Worm (Caenorhabditis elegans): ENCODE results near the gene H04D03.6.

H04D03.6 gene

DNA sequence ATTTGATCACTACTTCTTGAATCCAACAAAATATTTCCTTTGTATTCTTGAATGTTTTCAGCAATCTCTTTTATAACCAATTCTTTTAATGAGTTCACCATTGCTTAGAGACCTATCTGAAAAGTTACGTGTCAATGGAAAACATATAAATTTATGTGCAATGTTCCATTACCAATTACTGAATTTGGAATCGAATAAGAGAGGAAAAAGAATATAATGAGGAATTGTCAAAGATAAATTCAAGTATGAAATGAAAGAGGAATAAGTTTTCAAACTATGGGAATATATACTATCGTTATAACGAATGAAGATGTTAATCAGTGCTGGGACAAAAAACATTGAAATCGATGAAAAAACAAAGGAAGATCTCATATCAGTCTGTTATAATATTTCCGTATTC lies 12.3 kb upstream of the H04D03.6 start, which contains the start of gene H04D03.4:
Gene H04D03.4 (minus strand): TSS at position 101 of the 400 bp plus-strand sequence.
- no peak for TF ChIP-seq nhr-90 (tag; optimal IDR thresholded peaks at IDR 0.05)

DNA sequence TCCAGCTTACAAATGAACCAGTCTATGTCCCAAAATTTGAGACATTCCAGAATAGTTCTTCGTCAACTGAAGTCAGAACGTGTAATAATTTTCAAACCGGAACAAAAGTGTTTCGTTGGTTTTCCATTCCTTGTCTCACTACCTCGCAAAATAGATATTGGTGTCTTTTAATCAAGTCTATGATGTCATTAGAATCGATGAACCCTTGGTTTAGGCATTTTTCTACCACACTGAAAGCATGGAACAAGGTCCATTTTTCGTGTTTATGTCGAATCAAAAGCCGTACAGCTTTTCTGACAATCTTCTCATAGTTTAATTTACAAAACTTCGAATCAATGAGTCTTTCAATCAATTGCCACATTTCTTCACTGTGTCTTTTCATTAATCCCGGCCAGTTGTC lies 8.1 kb upstream of the H04D03.6 start, which contains the start of gene H04D03.7:
Gene H04D03.7 (minus strand): TSS at position 101 of the 400 bp plus-strand sequence.
- no peak for TF ChIP-seq repo-1 (tag; optimal IDR thresholded peaks at IDR 0.05)
- no peak for TF ChIP-seq Y95B8A.8 (GFP tag; IDR thresholded peaks at IDR 0.05)
- no peak for TF ChIP-seq hmg-20 (GFP tag; IDR thresholded peaks at IDR 0.05)
- TF ChIP-seq dpl-1 (GFP tag; optimal IDR thresholded peaks at IDR 0.05): no peak

DNA sequence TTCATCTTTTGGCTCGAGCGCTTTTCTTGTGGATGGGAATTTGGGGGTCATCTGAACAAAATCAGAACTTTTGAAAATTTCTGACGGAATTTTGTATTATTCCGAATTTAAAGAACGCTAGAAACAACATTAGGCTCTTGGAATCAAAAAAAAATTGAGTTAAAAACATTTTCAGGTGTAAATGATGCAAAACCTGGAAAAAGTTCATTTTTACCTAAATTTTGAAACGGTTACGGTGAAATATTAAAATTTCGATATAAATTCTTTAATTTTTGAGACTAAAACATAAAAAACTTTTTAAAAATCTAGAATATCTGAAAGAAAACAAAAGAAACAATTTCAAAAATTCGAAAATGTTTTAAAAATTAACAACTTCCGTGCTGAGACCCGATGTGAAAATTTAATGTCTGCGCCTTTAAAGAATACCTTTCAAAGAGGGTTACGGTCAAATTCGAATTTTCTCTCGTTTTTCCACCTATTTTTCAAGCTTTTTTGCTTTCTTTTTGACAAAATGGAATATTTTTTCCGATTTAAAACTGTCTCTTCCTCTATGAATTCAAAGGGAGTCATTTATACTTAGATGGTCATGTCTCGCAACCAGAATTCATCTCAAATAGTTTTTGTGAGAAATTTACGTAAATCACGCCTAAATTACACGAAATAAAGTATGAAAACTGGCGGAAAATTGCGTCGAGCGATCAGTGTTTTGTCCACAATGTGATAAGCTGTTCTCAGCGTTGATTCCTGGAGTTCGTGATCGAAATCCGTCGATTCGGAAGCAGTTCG lies 3.9 kb upstream of the H04D03.6 start, which contains the start of the genes H04D03.2 and ecps-2:
Gene H04D03.2 (minus strand): TSS at position 51 of the 786 bp plus-strand sequence.
Gene ecps-2 (plus strand): TSS at position 736 of the 786 bp plus-strand sequence.
- TF ChIP-seq F10E7.11 (tag; optimal IDR thresholded peaks at IDR 0.05): no peak
- TF ChIP-seq mcd-1 (GFP tag; IDR thresholded peaks at IDR 0.05): no peak
- TF ChIP-seq lag-1 (GFP tag; IDR thresholded peaks at IDR 0.05): no peak
- TF ChIP-seq snpc-1.1 (tag; optimal IDR thresholded peaks at IDR 0.05; ENCODE audit: insufficient read depth): no peak
- TF ChIP-seq T07F8.4 (tag; optimal IDR thresholded peaks at IDR 0.05): no peak
- no peak for TF ChIP-seq tbx-9 (tag; optimal IDR thresholded peaks at IDR 0.05; ENCODE audit: borderline replicate concordance)
- no peak for TF ChIP-seq ceh-27 (GFP tag; optimal IDR thresholded peaks at IDR 0.05)
- TF ChIP-seq D2030.7 (GFP tag; IDR thresholded peaks at IDR 0.05): 0 out of 2 replicates have a peak, but pooled peaks have one; percentile 10
- peak; percentile 25 for TF ChIP-seq efl-1 (GFP tag; optimal IDR thresholded peaks at IDR 0.05)
- no peak for TF ChIP-seq unc-62 (GFP tag; optimal IDR thresholded peaks at IDR 0.05)
- peak; percentile 82 for TF ChIP-seq F33H1.4 (GFP tag; IDR thresholded peaks at IDR 0.05)
- TF ChIP-seq bed-2 (GFP tag; IDR thresholded peaks at IDR 0.05): no peak
- TF ChIP-seq K11D2.4 (GFP tag; IDR thresholded peaks at IDR 0.05): no peak
- TF ChIP-seq madf-6 (GFP tag; IDR thresholded peaks at IDR 0.05): peak; percentile 85
- TF ChIP-seq attf-6 (GFP tag; IDR thresholded peaks at IDR 0.05): no peak
- TF ChIP-seq athp-1 (tag; optimal IDR thresholded peaks at IDR 0.05): no peak
- no peak for TF ChIP-seq ztf-22 (GFP tag; optimal IDR thresholded peaks at IDR 0.05)
- no peak for TF ChIP-seq ekl-4 (GFP tag; IDR thresholded peaks at IDR 0.05)
- peak; percentile 56 for TF ChIP-seq lin-54 (GFP tag; optimal IDR thresholded peaks at IDR 0.05)
- peak; percentile 72 for TF ChIP-seq xnd-1 (tag; optimal IDR thresholded peaks at IDR 0.05)
- no peak for TF ChIP-seq F23B12.7 (tag; optimal IDR thresholded peaks at IDR 0.05; ENCODE audit: insufficient read depth)
- no peak for TF ChIP-seq tlf-1 (GFP tag; optimal IDR thresholded peaks at IDR 0.05)
- TF ChIP-seq mxl-1 (tag; optimal IDR thresholded peaks at IDR 0.05): no peak
- no peak for TF ChIP-seq let-607 (tag; optimal IDR thresholded peaks at IDR 0.05)
- TF ChIP-seq lin-40 (tag; optimal IDR thresholded peaks at IDR 0.05): no peak
- no peak for TF ChIP-seq Y67H2A.10 (GFP tag; conservative IDR thresholded peaks at IDR 0.05)
- no peak for TF ChIP-seq sptf-2 (GFP tag; optimal IDR thresholded peaks at IDR 0.05)
- peak; percentile 82 for TF ChIP-seq lsl-1 (GFP tag; optimal IDR thresholded peaks at IDR 0.05)
- TF ChIP-seq F57C9.4 (tag; optimal IDR thresholded peaks at IDR 0.05): no peak

All from whole organism, young adult.